Fruit fly (Drosophila melanogaster) whole organism, embryonic: Measurements from ENCODE around the gene waw.
A peak's percentile ranks its signal among the peaks of the same experiment; 100 is the strongest.

Source experiments
- BEAF-32 ChIP-seq: fragments of 200-800 bp; sonication (Bioruptor generic); optimal IDR thresholded peaks from 3 replicates; lab custom pipeline; 2017; ENCODE audit warnings: missing biosample characterization, missing genetic modification characterization, mild to moderate bottlenecking, moderate library complexity, missing genetic modification reagents
- CG10979 ChIP-seq: fragments of 200-800 bp; sonication (Bioruptor generic); optimal IDR thresholded peaks from 2 replicates; lab custom pipeline; 2018; ENCODE audit warnings: missing biosample characterization, mild to moderate bottlenecking, missing genetic modification characterization, moderate library complexity
- CG11398 ChIP-seq: fragments of 200-800 bp; sonication (Bioruptor generic); optimal IDR thresholded peaks from 2 replicates; lab custom pipeline; 2016; ENCODE audit warnings: missing biosample characterization, missing genetic modification characterization
- CG1233 ChIP-seq: fragments of 200-800 bp; sonication (Bioruptor generic); optimal IDR thresholded peaks from 4 replicates; lab custom pipeline; 2018; ENCODE audit warnings: missing biosample characterization, mild to moderate bottlenecking, missing genetic modification characterization
- CG14050 ChIP-seq: fragments of 200-800 bp; sonication (Bioruptor generic); IDR thresholded peaks from 3 replicates; pipeline ENCODE4 v1.3.6; 2022; ENCODE audit warnings: missing biosample characterization, missing genetic modification characterization
- CG15011 ChIP-seq: fragments of 200-800 bp; sonication (Bioruptor generic); optimal IDR thresholded peaks from 3 replicates; lab custom pipeline; 2018; ENCODE audit warnings: missing biosample characterization, mild to moderate bottlenecking, missing genetic modification characterization
- CG15514 ChIP-seq: fragments of 200-800 bp; sonication (Bioruptor generic); optimal IDR thresholded peaks from 3 replicates; lab custom pipeline; 2017; ENCODE audit warnings: missing biosample characterization, missing genetic modification characterization, mild to moderate bottlenecking, moderate library complexity, missing genetic modification reagents
- CG18619 ChIP-seq: fragments of 200-800 bp; sonication (Bioruptor generic); optimal IDR thresholded peaks from 3 replicates; lab custom pipeline; 2017; ENCODE audit warnings: missing biosample characterization, mild to moderate bottlenecking, missing genetic modification characterization
- CG2875 ChIP-seq: fragments of 200-800 bp; sonication (Bioruptor generic); optimal IDR thresholded peaks from 2 replicates; lab custom pipeline; 2017; ENCODE audit warnings: missing biosample characterization, mild to moderate bottlenecking, missing genetic modification characterization, missing genetic modification reagents
- CG33213 ChIP-seq: fragments of 200-800 bp; sonication (Bioruptor generic); optimal IDR thresholded peaks from 3 replicates; lab custom pipeline; 2016; ENCODE audit warnings: missing biosample characterization, missing genetic modification characterization
- CG4617 ChIP-seq: fragments of 200-800 bp; sonication (Bioruptor generic); optimal IDR thresholded peaks from 3 replicates; lab custom pipeline; 2016; ENCODE audit warnings: missing biosample characterization, missing genetic modification characterization, borderline replicate concordance
- CG4820 ChIP-seq: fragments of 200-800 bp; sonication (Bioruptor generic); optimal IDR thresholded peaks from 3 replicates; lab custom pipeline; 2016; ENCODE audit warnings: missing biosample characterization, missing genetic modification characterization
- CG6654 ChIP-seq: fragments of 200-800 bp; sonication (Bioruptor generic); optimal IDR thresholded peaks from 2 replicates; lab custom pipeline; 2017; ENCODE audit warnings: missing biosample characterization, mild to moderate bottlenecking, missing genetic modification characterization
- CG6813 ChIP-seq: fragments of 200-800 bp; sonication (Bioruptor generic); optimal IDR thresholded peaks from 2 replicates; lab custom pipeline; 2017; ENCODE audit warnings: missing biosample characterization, missing genetic modification characterization, mild to moderate bottlenecking, moderate library complexity, missing genetic modification reagents
- CG7928 ChIP-seq: fragments of 200-800 bp; sonication (Bioruptor generic); optimal IDR thresholded peaks from 2 replicates; lab custom pipeline; 2017; ENCODE audit warnings: missing biosample characterization, mild to moderate bottlenecking, missing genetic modification characterization
- CG8478 ChIP-seq: fragments of >200 bp; optimal IDR thresholded peaks from 2 replicates; lab custom pipeline; 2018
- CG9727 ChIP-seq: fragments of 200-800 bp; sonication (Bioruptor generic); optimal IDR thresholded peaks from 3 replicates; lab custom pipeline; 2017; ENCODE audit warnings: missing biosample characterization, mild to moderate bottlenecking, missing genetic modification characterization
- Chrac-16 ChIP-seq: fragments of 200-800 bp; sonication (Bioruptor generic); optimal IDR thresholded peaks from 3 replicates; lab custom pipeline; 2016; ENCODE audit warnings: missing biosample characterization, missing genetic modification characterization
- Dip3 ChIP-seq: fragments of 200-800 bp; sonication (Bioruptor generic); optimal IDR thresholded peaks from 3 replicates; lab custom pipeline; 2016; ENCODE audit warnings: missing biosample characterization, missing genetic modification characterization
- Dref ChIP-seq: fragments of 200-800 bp; sonication (Bioruptor generic); IDR thresholded peaks from 2 replicates; pipeline ENCODE4 v1.3.6; 2022; ENCODE audit warnings: missing biosample characterization, missing genetic modification characterization
- GATAe ChIP-seq: fragments of 200-800 bp; sonication (Bioruptor generic); conservative IDR thresholded peaks from 2 replicates; pipeline ENCODE4 v1.3.6; 2022; ENCODE audit warnings: missing biosample characterization, missing genetic modification characterization
- Gsc ChIP-seq: fragments of 200-800 bp; sonication (Bioruptor generic); IDR thresholded peaks from 2 replicates; pipeline ENCODE4 v1.3.6; 2022; ENCODE audit warnings: missing biosample characterization, missing genetic modification characterization
- H2.0 ChIP-seq: fragments of 200-800 bp; sonication (Bioruptor generic); IDR thresholded peaks from 2 replicates; pipeline ENCODE4 v1.3.6; 2022; ENCODE audit warnings: missing biosample characterization, missing genetic modification characterization
- NC2β ChIP-seq: fragments of 200-800 bp; sonication (Bioruptor generic); optimal IDR thresholded peaks from 2 replicates; lab custom pipeline; 2016; ENCODE audit warnings: missing biosample characterization, missing genetic modification characterization
- Pdp1 ChIP-seq, 2 experiments: fragments of 200-800 bp; sonication (Bioruptor generic); optimal IDR thresholded peaks; 3 replicates each; lab custom pipeline; 2016; ENCODE audit warnings: missing biosample characterization in 2 of 2, missing genetic modification characterization in 2 of 2, mild to moderate bottlenecking in 1 of 2, moderate library complexity in 1 of 2
- Sox102F ChIP-seq: fragments of 200-800 bp; sonication (Bioruptor generic); optimal IDR thresholded peaks from 2 replicates; lab custom pipeline; 2018; ENCODE audit warnings: missing biosample characterization, mild to moderate bottlenecking, missing genetic modification characterization, moderate library complexity
- Vsx1 ChIP-seq: fragments of 200-800 bp; sonication (Bioruptor generic); optimal IDR thresholded peaks from 2 replicates; lab custom pipeline; 2017; ENCODE audit warnings: missing biosample characterization, mild to moderate bottlenecking, missing genetic modification characterization, missing genetic modification reagents
- amos ChIP-seq: fragments of 200-800 bp; sonication (Bioruptor generic); IDR thresholded peaks from 2 replicates; pipeline ENCODE4 v1.3.6; 2022; ENCODE audit warnings: missing biosample characterization, missing genetic modification characterization; ENCODE audit not compliant: partially characterized antibody
- crol ChIP-seq: fragments of 200-800 bp; sonication (Bioruptor generic); IDR thresholded peaks from 2 replicates; pipeline ENCODE4 v1.3.6; 2022; ENCODE audit warnings: missing biosample characterization, missing genetic modification characterization
- crp ChIP-seq, 2 experiments: fragments of 200-800 bp; sonication (Bioruptor generic); optimal IDR thresholded peaks; 2 replicates in 1 of 2; 3 replicates in 1 of 2; lab custom pipeline; 2017; ENCODE audit warnings: missing biosample characterization in 2 of 2, missing genetic modification characterization in 2 of 2, mild to moderate bottlenecking in 1 of 2, moderate library complexity in 1 of 2
- dati ChIP-seq: fragments of 200-800 bp; sonication (Bioruptor generic); IDR thresholded peaks from 2 replicates; pipeline ENCODE4 v1.3.6; 2022; ENCODE audit warnings: missing biosample characterization, missing genetic modification characterization
- fd96Cb ChIP-seq: fragments of 200-800 bp; sonication (Bioruptor generic); optimal IDR thresholded peaks from 2 replicates; lab custom pipeline; 2018; ENCODE audit warnings: missing biosample characterization, mild to moderate bottlenecking, missing genetic modification characterization, moderate library complexity
- gsb ChIP-seq: fragments of 200-800 bp; sonication (Bioruptor generic); IDR thresholded peaks from 2 replicates; pipeline ENCODE4 v1.3.6; 2022; ENCODE audit warnings: missing biosample characterization, missing genetic modification characterization
- hkb ChIP-seq, 2 experiments: fragments of 200-800 bp in 1 of 2; fragments of >200 bp in 1 of 2; sonication (Bioruptor generic) in 1 of 2; IDR thresholded peaks in 1 of 2; optimal IDR thresholded peaks in 1 of 2; 2 replicates each; pipeline versions ENCODE4 v1.3.6 to Lab custom; 2017 to 2022; ENCODE audit warnings: missing biosample characterization in 1 of 2, missing genetic modification characterization in 1 of 2
- mld ChIP-seq: fragments of 200-800 bp; sonication (Bioruptor generic); IDR thresholded peaks from 3 replicates; pipeline ENCODE4 v1.3.6; 2022; ENCODE audit warnings: missing biosample characterization, missing genetic modification characterization; ENCODE audit not compliant: partially characterized antibody
- prd ChIP-seq, 3 experiments: fragments of >200 bp in 2 of 3; fragments of 200-800 bp in 1 of 3; sonication (Bioruptor generic) in 1 of 3; optimal IDR thresholded peaks in 2 of 3; IDR thresholded peaks in 1 of 3; 2 replicates in 2 of 3; 3 replicates in 1 of 3; pipeline versions ENCODE4 v1.3.6 to Lab custom; 2017 to 2022; ENCODE audit warnings: missing biosample characterization in 1 of 3, missing genetic modification characterization in 1 of 3
- pros ChIP-seq: fragments of 200-800 bp; sonication (Bioruptor generic); optimal IDR thresholded peaks from 3 replicates; lab custom pipeline; 2019; ENCODE audit warnings: missing biosample characterization, mild to moderate bottlenecking, missing genetic modification characterization, moderate library complexity
- ranshi ChIP-seq: fragments of 200-800 bp; sonication (Bioruptor generic); IDR thresholded peaks from 2 replicates; pipeline ENCODE4 v1.3.6; 2022; ENCODE audit warnings: missing biosample characterization, missing genetic modification characterization
- row ChIP-seq: fragments of 200-800 bp; sonication (Bioruptor generic); IDR thresholded peaks from 3 replicates; pipeline ENCODE4 v1.3.6; 2022; ENCODE audit warnings: missing biosample characterization, missing genetic modification characterization
- run ChIP-seq: fragments of 200-800 bp; sonication (Bioruptor generic); optimal IDR thresholded peaks from 3 replicates; lab custom pipeline; 2018; ENCODE audit warnings: missing biosample characterization, mild to moderate bottlenecking, missing genetic modification characterization
- tap ChIP-seq: fragments of 200-800 bp; optimal IDR thresholded peaks from 3 replicates; lab custom pipeline; 2019; ENCODE audit warnings: missing biosample characterization, mild to moderate bottlenecking, missing genetic modification characterization, moderate library complexity
- vnd ChIP-seq: fragments of 200-800 bp; sonication (Bioruptor generic); IDR thresholded peaks from 3 replicates; pipeline ENCODE4 v1.3.6; 2022; ENCODE audit warnings: missing biosample characterization, missing genetic modification characterization; ENCODE audit not compliant: partially characterized antibody

The waw gene

DNA sequence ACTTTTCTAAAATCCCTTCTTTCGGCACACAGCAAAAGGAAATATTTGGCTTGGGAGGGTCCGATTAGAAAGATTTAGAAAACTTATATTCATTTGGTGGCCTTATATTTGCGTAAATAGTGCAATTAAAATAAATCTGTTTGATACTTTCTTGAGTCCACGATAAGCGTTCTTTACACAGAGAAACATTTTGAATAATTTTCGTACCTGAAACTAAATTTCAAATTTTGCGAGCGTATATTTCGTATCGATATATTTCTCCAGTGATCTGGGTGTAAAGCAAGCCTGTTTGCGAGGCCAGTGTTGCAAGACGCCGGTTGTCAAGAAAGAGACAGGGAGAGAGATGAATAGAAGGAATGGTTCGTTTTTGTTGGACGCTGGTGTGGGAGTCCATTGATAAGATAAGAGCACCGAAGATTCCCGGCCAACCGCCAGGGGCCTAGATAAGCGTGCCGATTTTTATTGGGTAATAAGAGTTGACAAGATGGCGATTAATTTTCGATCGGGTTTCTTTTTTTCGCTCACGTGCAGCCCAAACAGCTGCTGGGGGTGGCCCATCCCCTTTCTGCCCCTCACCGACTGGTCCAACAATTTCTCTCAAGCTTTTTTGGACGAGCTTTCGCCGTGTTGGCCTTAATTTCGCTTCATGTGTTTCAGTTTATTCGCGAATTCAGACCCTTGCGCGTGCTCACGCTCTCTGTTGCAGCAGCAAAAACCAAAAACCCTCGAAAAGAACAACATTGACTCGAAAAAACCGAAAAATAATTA, 11.0 kb downstream of the waw start, which contains the start of gene slgA (continued):
- no peak for TF ChIP-seq Sox102F (GFP tag; lab: Kevin White, UChicago)
- TF ChIP-seq CG2875 (GFP tag; lab: Kevin White, UChicago), result no peak
- TF ChIP-seq CG4617 (GFP tag; lab: Kevin White, UChicago), result no peak
- no peak for TF ChIP-seq fd96Cb (tag; lab: Kevin White, UChicago)
- TF ChIP-seq Vsx1 (GFP tag; lab: Kevin White, UChicago), result no peak
- peak; percentile 54 for TF ChIP-seq CG33213 (GFP tag; lab: Kevin White, UChicago)
- no peak for TF ChIP-seq CG7928
- TF ChIP-seq CG4820 (GFP tag; lab: Kevin White, UChicago), result peak; percentile 24
- TF ChIP-seq CG9727 (GFP tag; lab: Kevin White, UChicago), result peak; percentile 40
- TF ChIP-seq NC2β (GFP tag; lab: Kevin White, UChicago), result peak; percentile 48
- TF ChIP-seq GATAe (GFP tag; lab: Robert Waterston, UW), result peak; percentile 95
- TF ChIP-seq CG15514 (GFP tag; lab: Kevin White, UChicago), result peak; percentile 65
- no peak for TF ChIP-seq hkb (optimal IDR thresholded peaks at IDR 0.05; lab: Kevin White, UChicago)
- no peak for TF ChIP-seq hkb (GFP tag; IDR thresholded peaks at IDR 0.05; lab: Robert Waterston, UW)
- no peak for TF ChIP-seq CG11398 (GFP tag; lab: Kevin White, UChicago)
- TF ChIP-seq Chrac-16 (GFP tag; lab: Kevin White, UChicago), result peak; percentile 6
- no peak for TF ChIP-seq pros (GFP tag; lab: Kevin White, UChicago)
- TF ChIP-seq CG14050 (GFP tag; lab: Robert Waterston, UW), result 0 out of 3 replicates have a peak, but pooled peaks have one; percentile 16
- TF ChIP-seq mld (GFP tag; lab: Robert Waterston, UW), result no peak
- peak; percentile 66 for TF ChIP-seq row
- TF ChIP-seq CG15011, result no peak
- no peak for TF ChIP-seq Gsc (GFP tag; lab: Robert Waterston, UW)
- TF ChIP-seq vnd, result peak; percentile 72
- no peak for TF ChIP-seq CG8478 (lab: Kevin White, UChicago)
- TF ChIP-seq Dref (GFP tag; lab: Robert Waterston, UW), result peak; percentile 82
- TF ChIP-seq BEAF-32 (GFP tag; lab: Kevin White, UChicago), result peak; percentile 83
- no peak for TF ChIP-seq CG6813 (GFP tag; lab: Kevin White, UChicago)
- TF ChIP-seq CG1233 (GFP tag; lab: Kevin White, UChicago), result no peak
- TF ChIP-seq dati, result no peak
- TF ChIP-seq H2.0 (GFP tag; lab: Robert Waterston, UW), result no peak
- peak; percentile 47 for TF ChIP-seq Dip3 (GFP tag; lab: Kevin White, UChicago)
- peak; percentile 83 for TF ChIP-seq crol (GFP tag; lab: Robert Waterston, UW)
- no peak for TF ChIP-seq CG10979 (tag; lab: Kevin White, UChicago)
- no peak for TF ChIP-seq CG6654 (GFP tag; lab: Kevin White, UChicago)
- TF ChIP-seq amos, result peak; percentile 71
- peak in 1 of 2 experiments; percentile 69 for TF ChIP-seq crp (GFP tag; optimal IDR thresholded peaks at IDR 0.05; lab: Kevin White, UChicago)
- TF ChIP-seq ranshi (GFP tag; lab: Robert Waterston, UW), result no peak
- no peak for TF ChIP-seq run
- TF ChIP-seq gsb (GFP tag; lab: Robert Waterston, UW), result peak; percentile 26; the same call in 1 of the 2 replicates
- no peak for TF ChIP-seq tap
- TF ChIP-seq Pdp1 (GFP tag; optimal IDR thresholded peaks at IDR 0.05; lab: Kevin White, UChicago), result peak in 1 of 2 experiments; percentile 30
- TF ChIP-seq CG18619 (GFP tag; lab: Kevin White, UChicago), result no peak
- no peak for TF ChIP-seq prd (optimal IDR thresholded peaks at IDR 0.05; lab: Kevin White, UChicago)
- no peak for TF ChIP-seq prd (GFP tag; IDR thresholded peaks at IDR 0.05; lab: Robert Waterston, UW)
